Fruit fly (Drosophila melanogaster) whole organism, embryonic: ENCODE data around the gene CG31431.

Experiments
- Awh ChIP-seq: fragments of 200-800 bp; sonication (Bioruptor generic); IDR thresholded peaks from 2 replicates; pipeline ENCODE4, ENCODE4 v1.3.6; 2022; ENCODE audit warnings: missing biosample characterization, missing genetic modification characterization
- CG12071 ChIP-seq: fragments of 200-800 bp; sonication (Bioruptor generic); optimal IDR thresholded peaks from 3 replicates; lab custom pipeline; 2018; ENCODE audit warnings: missing biosample characterization, mild to moderate bottlenecking, missing genetic modification characterization
- CG16779 ChIP-seq: fragments of 200-800 bp; sonication (Bioruptor generic); IDR thresholded peaks from 2 replicates; pipeline ENCODE4 v1.3.6; 2022; ENCODE audit warnings: missing biosample characterization, missing genetic modification characterization
- br ChIP-seq: fragments of >200 bp; optimal IDR thresholded peaks from 2 replicates; lab custom pipeline; 2017
- crc ChIP-seq: fragments of 200-800 bp; sonication (Bioruptor generic); optimal IDR thresholded peaks from 2 replicates; lab custom pipeline; 2016; ENCODE audit warnings: missing biosample characterization, missing genetic modification characterization
- dpn ChIP-seq, 2 experiments: fragments of 200-800 bp; sonication (Bioruptor generic); optimal IDR thresholded peaks; 3 replicates each; lab custom pipeline; 2016; ENCODE audit warnings: missing biosample characterization in 2 of 2, missing genetic modification characterization in 2 of 2
- grau ChIP-seq: fragments of 200-800 bp; optimal IDR thresholded peaks from 3 replicates; lab custom pipeline; 2019; ENCODE audit warnings: missing biosample characterization, mild to moderate bottlenecking, missing genetic modification characterization, moderate library complexity
- pum ChIP-seq: fragments of 200-800 bp; sonication (Bioruptor generic); optimal IDR thresholded peaks from 2 replicates; lab custom pipeline; 2016; ENCODE audit warnings: missing biosample characterization, missing genetic modification characterization
- scrt ChIP-seq: fragments of 200-800 bp; sonication (Bioruptor generic); optimal IDR thresholded peaks from 2 replicates; lab custom pipeline; 2018; ENCODE audit warnings: missing biosample characterization, mild to moderate bottlenecking, missing genetic modification characterization, moderate library complexity

dm6 chr3R:21873439-21873838 lies 3.0 kb downstream of the CG31431 start, which contains the start of gene CG31178:
- TF ChIP-seq br (lab: Kevin White, UChicago) (no peak), grau (tag; lab: Kevin White, UChicago) (no peak), crc (no peak), pum (no peak), scrt (GFP tag; lab: Kevin White, UChicago) (no peak), Awh (GFP tag; lab: Robert Waterston, UW) (no peak), CG12071 (GFP tag; lab: Kevin White, UChicago) (no peak), CG16779 (no peak), dpn (GFP tag; optimal IDR thresholded peaks at IDR 0.05; lab: Kevin White, UChicago) (no peak)
